Worm (Caenorhabditis elegans) whole organism, young adult: ENCODE measurements around the gene ifd-1.

Experiments used
- B0019.2 ChIP-seq: fragments of 200-800 bp; sonication (Bioruptor generic); conservative IDR thresholded peaks from 2 replicates; pipeline ENCODE4 v1.3.6; 2022; ENCODE audit warnings: missing genetic modification reagents, missing genetic modification characterization, missing compliant biosample characterization
- B0035.1 ChIP-seq: sonication (generic microtip); optimal IDR thresholded peaks from 2 replicates; lab custom pipeline; 2016; ENCODE audit warnings: missing genetic modification characterization, mild to moderate bottlenecking, missing compliant biosample characterization, missing genotype, missing genetic modification reagents
- D2030.7 ChIP-seq: fragments of 200-800 bp; sonication (Bioruptor generic); IDR thresholded peaks from 2 replicates; pipeline ENCODE4 v1.3.6; 2022; ENCODE audit warnings: missing genetic modification reagents, missing genetic modification characterization, missing compliant biosample characterization
- F10E7.11 ChIP-seq: sonication (generic microtip); optimal IDR thresholded peaks from 2 replicates; lab custom pipeline; 2017; ENCODE audit warnings: mild to moderate bottlenecking, missing genetic modification characterization, moderate library complexity, missing compliant biosample characterization
- F22D6.2 ChIP-seq: sonication (generic microtip); optimal IDR thresholded peaks from 2 replicates; lab custom pipeline; 2016; ENCODE audit warnings: mild to moderate bottlenecking, missing genetic modification characterization, missing compliant biosample characterization
- F33H1.4 ChIP-seq: fragments of 200-800 bp; sonication (Bioruptor generic); IDR thresholded peaks from 2 replicates; pipeline ENCODE4 v1.3.6; 2022; ENCODE audit warnings: missing genetic modification reagents, missing genetic modification characterization, missing compliant biosample characterization
- F37B4.10 ChIP-seq: fragments of 200-800 bp; sonication (Bioruptor generic); IDR thresholded peaks from 2 replicates; pipeline ENCODE4 v1.3.6; 2022; ENCODE audit warnings: missing genetic modification characterization, missing compliant biosample characterization
- F49E8.2 ChIP-seq: sonication (generic microtip); optimal IDR thresholded peaks from 3 replicates; lab custom pipeline; 2017; ENCODE audit warnings: missing genetic modification characterization, mild to moderate bottlenecking, missing compliant biosample characterization, antibody characterized with exemption, moderate library complexity; ENCODE audit not compliant: insufficient read depth
- F57A8.1 ChIP-seq: fragments of 200-800 bp; sonication (Bioruptor generic); optimal IDR thresholded peaks from 2 replicates; lab custom pipeline; 2018; ENCODE audit warnings: mild to moderate bottlenecking, missing genetic modification characterization, moderate library complexity, missing compliant biosample characterization
- K12H6.12 ChIP-seq: fragments of 200-800 bp; sonication (Bioruptor generic); optimal IDR thresholded peaks from 2 replicates; lab custom pipeline; 2018; ENCODE audit warnings: mild to moderate bottlenecking, missing genetic modification characterization, missing compliant biosample characterization
- T26A5.8 ChIP-seq: sonication (generic microtip); optimal IDR thresholded peaks from 2 replicates; lab custom pipeline; 2016; ENCODE audit warnings: missing genetic modification characterization, missing compliant biosample characterization
- Y56A3A.18 ChIP-seq: fragments of 200-800 bp; sonication (Bioruptor generic); IDR thresholded peaks from 2 replicates; pipeline ENCODE4 v1.3.6; 2022; ENCODE audit warnings: missing genetic modification reagents, missing genetic modification characterization, missing compliant biosample characterization
- Y67H2A.10 ChIP-seq: fragments of 200-800 bp; sonication (Bioruptor generic); conservative IDR thresholded peaks from 2 replicates; pipeline ENCODE4 v1.3.6; 2022; ENCODE audit warnings: missing genetic modification reagents, missing genetic modification characterization, missing compliant biosample characterization
- ZK185.1 ChIP-seq: sonication (generic microtip); optimal IDR thresholded peaks from 2 replicates; lab custom pipeline; 2016; ENCODE audit warnings: mild to moderate bottlenecking, missing genetic modification characterization, missing compliant biosample characterization; ENCODE audit not compliant: poor library complexity, severe bottlenecking
- ama-1 ChIP-seq, 3 experiments: fragments of 150-350 bp in 1 of 3; sonication (generic microtip) in 2 of 3; optimal IDR thresholded peaks; 2 replicates each; lab custom pipeline; 2014 to 2018; ENCODE audit warnings: missing biosample characterization in 2 of 3, missing genetic modification characterization in 2 of 3, missing genetic modification reagents in 2 of 3
- atf-7 ChIP-seq: sonication (generic microtip); optimal IDR thresholded peaks from 2 replicates; lab custom pipeline; 2017; ENCODE audit warnings: mild to moderate bottlenecking, missing genetic modification characterization, missing compliant biosample characterization
- athp-1 ChIP-seq: sonication (generic microtip); optimal IDR thresholded peaks from 2 replicates; lab custom pipeline; 2017; ENCODE audit warnings: mild to moderate bottlenecking, missing genetic modification characterization, missing compliant biosample characterization
- attf-3 ChIP-seq: fragments of 200-800 bp; sonication (Bioruptor generic); conservative IDR thresholded peaks from 2 replicates; pipeline ENCODE4 v1.3.6; 2022; ENCODE audit warnings: missing genetic modification reagents, missing genetic modification characterization, missing compliant biosample characterization
- cebp-2 ChIP-seq: fragments of 200-800 bp; sonication (Bioruptor generic); IDR thresholded peaks from 2 replicates; pipeline ENCODE4 v1.3.6; 2022; ENCODE audit warnings: missing genetic modification characterization, missing compliant biosample characterization
- ceh-100 ChIP-seq: fragments of 200-800 bp; sonication (Bioruptor generic); IDR thresholded peaks from 2 replicates; pipeline ENCODE4 v1.3.6; 2022; ENCODE audit warnings: missing genetic modification reagents, missing genetic modification characterization, missing compliant biosample characterization
- ceh-27 ChIP-seq: fragments of 200-800 bp; sonication (Bioruptor generic); optimal IDR thresholded peaks from 2 replicates; lab custom pipeline; 2018; ENCODE audit warnings: mild to moderate bottlenecking, missing genetic modification characterization, moderate library complexity, missing compliant biosample characterization
- chd-7 ChIP-seq: sonication (generic microtip); optimal IDR thresholded peaks from 2 replicates; lab custom pipeline; 2016; ENCODE audit warnings: mild to moderate bottlenecking, missing genetic modification characterization, moderate library complexity, missing compliant biosample characterization
- die-1 ChIP-seq: sonication (generic microtip); optimal IDR thresholded peaks from 2 replicates; lab custom pipeline; 2016; ENCODE audit warnings: missing genotype, mild to moderate bottlenecking, missing genetic modification characterization, missing compliant biosample characterization
- efl-1 ChIP-seq: fragments of 150-350 bp; optimal IDR thresholded peaks from 2 replicates; lab custom pipeline; 2014; ENCODE audit warnings: missing biosample characterization, missing genetic modification reagents, missing genetic modification characterization
- ets-4 ChIP-seq: fragments of 200-800 bp; sonication (Bioruptor generic); optimal IDR thresholded peaks from 2 replicates; lab custom pipeline; 2018; ENCODE audit warnings: mild to moderate bottlenecking, missing genetic modification characterization, missing compliant biosample characterization
- gei-17 ChIP-seq: fragments of 200-800 bp; sonication (Bioruptor generic); optimal IDR thresholded peaks from 2 replicates; lab custom pipeline; 2018; ENCODE audit warnings: mild to moderate bottlenecking, missing genetic modification characterization, missing compliant biosample characterization
- hlh-26 ChIP-seq: fragments of 200-800 bp; sonication (Bioruptor generic); conservative IDR thresholded peaks from 2 replicates; pipeline ENCODE4 v1.3.6; 2022; ENCODE audit warnings: missing genetic modification reagents, missing genetic modification characterization, missing compliant biosample characterization
- lag-1 ChIP-seq: fragments of 200-800 bp; sonication (Bioruptor generic); IDR thresholded peaks from 2 replicates; pipeline ENCODE4 v1.3.6; 2022; ENCODE audit warnings: missing genetic modification reagents, missing genetic modification characterization, missing compliant biosample characterization
- let-607 ChIP-seq, 2 experiments: fragments of 200-800 bp in 1 of 2; sonication (Bioruptor generic) in 1 of 2; sonication (generic microtip) in 1 of 2; optimal IDR thresholded peaks; 2 replicates each; lab custom pipeline; 2016 to 2018; ENCODE audit warnings: mild to moderate bottlenecking in 2 of 2, missing compliant biosample characterization in 2 of 2, missing genetic modification characterization in 2 of 2, moderate library complexity in 2 of 2, missing genotype in 1 of 2
- lin-35 ChIP-seq, 3 experiments: fragments of 150-350 bp in 2 of 3; sonication (generic microtip) in 1 of 3; optimal IDR thresholded peaks; 2 replicates each; lab custom pipeline; 2014 to 2018; ENCODE audit warnings: missing biosample characterization in 3 of 3, missing genetic modification characterization in 3 of 3, missing genetic modification reagents in 3 of 3
- lin-40 ChIP-seq: sonication (generic microtip); optimal IDR thresholded peaks from 2 replicates; lab custom pipeline; 2016; ENCODE audit warnings: missing genetic modification characterization, mild to moderate bottlenecking, missing compliant biosample characterization, missing genotype, missing genetic modification reagents
- lin-54 ChIP-seq: fragments of 200-800 bp; sonication (Bioruptor generic); optimal IDR thresholded peaks from 2 replicates; lab custom pipeline; 2018; ENCODE audit warnings: mild to moderate bottlenecking, missing genetic modification characterization, missing compliant biosample characterization
- madf-10 ChIP-seq: sonication (generic microtip); optimal IDR thresholded peaks from 2 replicates; lab custom pipeline; 2016; ENCODE audit warnings: mild to moderate bottlenecking, missing genetic modification characterization, missing compliant biosample characterization
- mel-28 ChIP-seq: sonication (generic microtip); optimal IDR thresholded peaks from 2 replicates; lab custom pipeline; 2016; ENCODE audit warnings: borderline replicate concordance, mild to moderate bottlenecking, missing genetic modification characterization, missing compliant biosample characterization
- mxl-1 ChIP-seq: sonication (generic microtip); optimal IDR thresholded peaks from 2 replicates; lab custom pipeline; 2016; ENCODE audit warnings: missing genetic modification characterization, missing compliant biosample characterization
- nfyb-1 ChIP-seq: fragments of 200-800 bp; sonication (Bioruptor generic); IDR thresholded peaks from 2 replicates; pipeline ENCODE4 v1.3.6; 2022; ENCODE audit warnings: missing genetic modification reagents, missing genetic modification characterization, missing compliant biosample characterization
- nhr-120 ChIP-seq: fragments of 200-800 bp; sonication (Bioruptor generic); IDR thresholded peaks from 2 replicates; pipeline ENCODE4 v1.3.6; 2022; ENCODE audit warnings: missing genetic modification characterization, missing compliant biosample characterization
- nhr-27 ChIP-seq: fragments of 200-800 bp; sonication (Bioruptor generic); optimal IDR thresholded peaks from 2 replicates; lab custom pipeline; 2018; ENCODE audit warnings: mild to moderate bottlenecking, missing genetic modification characterization, moderate library complexity, missing compliant biosample characterization
- nhr-90 ChIP-seq: sonication (generic microtip); optimal IDR thresholded peaks from 2 replicates; lab custom pipeline; 2016; ENCODE audit warnings: missing genotype, mild to moderate bottlenecking, missing genetic modification characterization, missing compliant biosample characterization
- pbrm-1 ChIP-seq: fragments of 200-800 bp; sonication (Bioruptor generic); IDR thresholded peaks from 2 replicates; pipeline ENCODE4 v1.3.6; 2022; ENCODE audit warnings: missing genetic modification reagents, missing genetic modification characterization, missing compliant biosample characterization
- sea-2 ChIP-seq: fragments of 200-800 bp; sonication (Bioruptor generic); IDR thresholded peaks from 2 replicates; pipeline ENCODE4 v1.3.6; 2022; ENCODE audit warnings: missing genetic modification characterization, missing compliant biosample characterization
- snpc-1.1 ChIP-seq: sonication (generic microtip); optimal IDR thresholded peaks from 2 replicates; lab custom pipeline; 2017; ENCODE audit warnings: missing genetic modification characterization, mild to moderate bottlenecking, missing compliant biosample characterization, antibody characterized with exemption, moderate library complexity, missing genotype, missing genetic modification reagents; ENCODE audit not compliant: insufficient read depth
- sptf-2 ChIP-seq: fragments of 200-800 bp; sonication (Bioruptor generic); optimal IDR thresholded peaks from 2 replicates; lab custom pipeline; 2018; ENCODE audit warnings: mild to moderate bottlenecking, missing genetic modification characterization, missing compliant biosample characterization
- zim-3 ChIP-seq: sonication (generic microtip); optimal IDR thresholded peaks from 2 replicates; lab custom pipeline; 2017; ENCODE audit warnings: mild to moderate bottlenecking, missing genetic modification characterization, moderate library complexity, missing compliant biosample characterization
- ztf-18 ChIP-seq: sonication (generic microtip); optimal IDR thresholded peaks from 2 replicates; lab custom pipeline; 2016; ENCODE audit warnings: missing genotype, mild to moderate bottlenecking, missing genetic modification characterization, missing compliant biosample characterization
- ztf-26 ChIP-seq: sonication (generic microtip); optimal IDR thresholded peaks from 2 replicates; lab custom pipeline; 2017; ENCODE audit warnings: missing genetic modification characterization, missing compliant biosample characterization
- ztf-28 ChIP-seq: fragments of 200-800 bp; sonication (Bioruptor generic); IDR thresholded peaks from 2 replicates; pipeline ENCODE4 v1.3.6; 2022; ENCODE audit warnings: missing genetic modification reagents, missing genetic modification characterization, missing compliant biosample characterization

The ifd-1 gene

DNA sequence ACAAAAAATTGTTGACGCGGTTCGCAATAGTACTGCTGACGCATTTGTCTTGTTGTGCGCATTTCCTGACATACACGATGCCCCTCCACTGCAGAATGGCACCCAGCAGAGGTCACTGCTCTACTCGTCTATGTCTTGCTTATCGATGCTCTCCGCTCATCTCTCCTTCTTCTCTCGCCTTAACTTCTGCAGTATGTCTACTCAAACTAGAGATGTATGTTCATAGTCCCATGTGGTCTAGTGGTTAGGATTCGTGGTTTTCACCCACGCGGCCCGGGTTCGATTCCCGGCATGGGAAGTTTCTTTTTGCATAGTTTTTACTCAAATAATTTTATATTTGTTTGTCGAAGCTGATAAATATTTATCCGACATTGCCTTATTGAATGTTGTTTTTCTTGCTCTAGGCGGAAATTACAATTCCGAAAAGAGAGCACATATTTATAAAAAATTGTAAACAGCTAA is 11.7 kb upstream of the ifd-1 start, which contains the start of gene C28G1.2 (continued):
- TF ChIP-seq chd-7 (tag; lab: Kevin White, UChicago) (peak; percentile 95), nhr-120 (GFP tag; lab: Robert Waterston, UW) (no peak), ama-1 (optimal IDR thresholded peaks at IDR 0.05; lab: Kevin White, UChicago) (no peak), ama-1 (GFP tag; optimal IDR thresholded peaks at IDR 0.05; lab: Kevin White, UChicago) (peak; percentile 79 to 92), F57A8.1 (GFP tag; lab: Kevin White, UChicago) (peak; percentile 88), nfyb-1 (GFP tag; lab: Robert Waterston, UW) (peak; percentile 87), ceh-27 (GFP tag; lab: Kevin White, UChicago) (peak; percentile 96), sptf-2 (GFP tag; lab: Kevin White, UChicago) (peak; percentile 87), nhr-90 (peak; percentile 88), zim-3 (tag; lab: Kevin White, UChicago) (peak; percentile 88), madf-10 (tag; lab: Kevin White, UChicago) (peak; percentile 88), hlh-26 (0 out of 2 replicates have a peak, but pooled peaks have one; percentile 54), sea-2 (GFP tag; lab: Robert Waterston, UW) (no peak), ztf-26 (tag; lab: Kevin White, UChicago) (peak; percentile 86), efl-1 (GFP tag; lab: Kevin White, UChicago) (peak; percentile 25), ZK185.1 (tag; lab: Kevin White, UChicago) (peak; percentile 95), F10E7.11 (tag; lab: Kevin White, UChicago) (peak; percentile 84), let-607 (tag; optimal IDR thresholded peaks at IDR 0.05; lab: Kevin White, UChicago) (peak; percentile 72 to 84), F22D6.2 (peak; percentile 64), B0019.2 (0 out of 2 replicates have a peak, but pooled peaks have one; percentile 45), nhr-27 (peak; percentile 80), ztf-28 (GFP tag; lab: Robert Waterston, UW) (peak; percentile 62; the same call in 1 of the 2 replicates), die-1 (peak; percentile 97), snpc-1.1 (tag; lab: Kevin White, UChicago) (peak; percentile 34), T26A5.8 (tag; lab: Kevin White, UChicago) (peak; percentile 92), K12H6.12 (tag; lab: Kevin White, UChicago) (peak; percentile 94), F37B4.10 (GFP tag; lab: Robert Waterston, UW) (0 out of 2 replicates have a peak, but pooled peaks have one; percentile 46), mel-28 (tag; lab: Kevin White, UChicago) (peak; percentile 67), pbrm-1 (GFP tag; lab: Robert Waterston, UW) (peak; percentile 94), F49E8.2 (no peak), gei-17 (GFP tag; lab: Kevin White, UChicago) (peak; percentile 88), Y56A3A.18 (GFP tag; lab: Robert Waterston, UW) (peak; percentile 94), ceh-100 (peak; percentile 51; the same call in 1 of the 2 replicates), mxl-1 (peak; percentile 63), D2030.7 (GFP tag; lab: Robert Waterston, UW) (peak; percentile 84), lag-1 (GFP tag; lab: Robert Waterston, UW) (no peak), lin-35 (GFP tag; optimal IDR thresholded peaks at IDR 0.05; lab: Kevin White, UChicago) (peak in 2 of 3 experiments; percentile 59 to 83), atf-7 (peak; percentile 89), F33H1.4 (no peak), attf-3 (GFP tag; lab: Robert Waterston, UW) (peak; percentile 68), lin-54 (peak; percentile 68), ets-4 (GFP tag; lab: Kevin White, UChicago) (peak; percentile 82), B0035.1 (peak; percentile 91), lin-40 (tag; lab: Kevin White, UChicago) (peak; percentile 96), Y67H2A.10 (peak; percentile 72; the same call in 1 of the 2 replicates), athp-1 (tag; lab: Kevin White, UChicago) (peak; percentile 86), cebp-2 (GFP tag; lab: Robert Waterston, UW) (peak; percentile 89), ztf-18 (tag; lab: Kevin White, UChicago) (peak; percentile 92)
